Worm (Caenorhabditis elegans): Measurements from ENCODE around the gene ifp-1.

DNA sequence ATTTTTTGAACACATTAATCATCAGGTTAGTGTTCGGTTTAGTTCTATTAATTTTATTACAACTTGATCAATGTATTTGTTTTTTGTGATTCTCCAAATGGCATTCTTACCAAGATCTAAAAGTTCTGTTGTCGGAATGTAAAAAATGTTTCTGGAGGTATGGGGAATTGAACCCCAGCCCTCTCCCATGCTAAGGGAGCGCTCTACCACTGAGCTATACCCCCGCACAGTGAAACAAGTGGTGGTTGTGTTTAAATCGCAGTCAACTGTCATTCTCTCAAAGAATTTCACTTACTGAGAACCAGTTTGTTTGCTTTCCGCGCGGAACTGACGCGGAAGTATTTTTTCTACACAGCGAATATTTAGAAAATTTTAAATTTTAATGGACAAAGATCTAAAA lies 42.3 kb downstream of the ifp-1 start:
- TF ChIP-seq lsy-27 (tag; optimal IDR thresholded peaks at IDR 0.05; ENCODE audit: borderline replicate concordance, insufficient read depth) (no peak), lin-35 (GFP tag; optimal IDR thresholded peaks at IDR 0.05) (peak in 1 of 3 experiments; percentile 68), hlh-12 (tag; optimal IDR thresholded peaks at IDR 0.05) (peak; percentile 72)
